Fruit fly (Drosophila melanogaster) ovary, adult (tissue): ENCODE measurements around the gene CG6321.

Experiments used
- CG17801 ChIP-seq: fragments of 200-800 bp; optimal IDR thresholded peaks from 2 replicates; lab custom pipeline; 2019; ENCODE audit warnings: missing biosample characterization, mild to moderate bottlenecking, missing genetic modification characterization, moderate library complexity; ENCODE audit not compliant: partially characterized antibody

The CG6321 gene

DNA sequence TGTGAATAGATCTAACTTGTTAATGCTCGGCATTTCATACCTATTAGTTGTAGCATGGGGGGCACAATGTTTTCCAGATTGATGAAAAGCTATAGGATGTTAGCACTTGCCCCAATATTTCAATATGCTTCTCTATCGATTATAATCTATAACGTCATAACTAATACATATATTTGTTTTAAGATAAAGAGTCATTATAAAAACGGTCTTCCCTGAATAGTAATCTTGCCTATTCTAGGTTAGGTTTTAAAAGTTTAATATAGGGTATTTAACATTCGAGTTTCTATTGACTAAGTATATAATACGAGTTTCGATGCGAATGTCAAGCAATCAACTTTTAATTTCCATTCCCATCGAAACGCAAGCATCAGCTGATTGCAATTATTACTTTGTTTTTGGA lies at the start of gene CG6321, which contains the start of gene Blos2:
CG6321 (minus strand) TSS at position 25 of the 400 bp plus-strand sequence.
Blos2 (plus strand) TSS at position 372 of the 400 bp plus-strand sequence.
- peak; percentile 89 for TF ChIP-seq CG17801 (GFP tag; lab: Kevin White, UChicago)

dm6 chr3L:11109454-11109853 lies 48.4 kb upstream of the CG6321 start, which contains the start of the genes CG34012 and emei:
Gene CG34012 (minus strand): TSS chr3L:11109505.
Gene emei (plus strand): TSS chr3L:11109690.
- TF ChIP-seq CG17801 (GFP tag; lab: Kevin White, UChicago): no peak

dm6 chr3L:11107935-11108334 lies 46.9 kb upstream of the CG6321 start, which contains the start of gene CG12522:
Gene CG12522 (plus strand): TSS chr3L:11108235.
- no peak for TF ChIP-seq CG17801 (GFP tag; lab: Kevin White, UChicago)

DNA sequence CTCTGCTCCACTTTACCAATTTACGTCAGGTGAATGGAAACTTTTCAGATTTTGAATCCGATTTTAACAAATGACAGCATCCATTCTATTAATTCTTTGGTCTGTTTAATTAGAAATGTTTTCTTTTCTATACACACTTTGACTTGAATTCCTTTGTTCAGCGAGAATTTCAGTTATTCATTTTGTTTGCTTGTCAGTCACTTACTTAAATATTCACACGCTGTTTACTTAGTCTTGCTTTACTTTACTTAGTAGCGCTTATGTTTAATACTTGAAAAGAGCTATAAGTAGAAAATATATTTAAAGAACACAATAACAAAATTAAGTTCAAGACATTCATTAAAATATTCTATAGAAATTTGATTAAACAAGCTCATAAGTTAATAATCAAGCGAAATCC lies 46.4 kb upstream of the CG6321 start, which contains the start of gene CG32073:
CG32073 (minus strand) TSS at position 151 of the 400 bp plus-strand sequence.
- TF ChIP-seq CG17801 (GFP tag; lab: Kevin White, UChicago): no peak

DNA sequence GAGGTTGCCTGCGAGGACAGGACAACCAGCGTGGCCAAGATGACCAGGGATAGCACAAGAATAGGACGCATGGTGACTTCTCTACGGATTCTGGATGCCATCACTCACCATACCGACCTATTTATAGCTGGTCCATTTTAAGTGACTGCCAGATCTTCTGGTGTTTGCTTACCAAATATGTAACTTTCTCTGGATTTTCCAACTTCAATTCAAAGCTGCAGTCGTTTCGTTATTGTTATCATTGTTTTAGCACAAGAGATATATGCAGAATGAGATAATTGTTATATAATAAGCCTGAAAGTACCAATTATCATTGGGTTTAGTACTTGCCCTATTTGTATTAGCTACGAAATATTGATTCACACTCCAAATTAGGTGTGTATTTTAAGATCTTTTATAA lies 42.7 kb upstream of the CG6321 start, which contains the start of gene CG32071:
CG32071 (minus strand) TSS at position 101 of the 400 bp plus-strand sequence.
- TF ChIP-seq CG17801 (GFP tag; lab: Kevin White, UChicago): no peak

DNA sequence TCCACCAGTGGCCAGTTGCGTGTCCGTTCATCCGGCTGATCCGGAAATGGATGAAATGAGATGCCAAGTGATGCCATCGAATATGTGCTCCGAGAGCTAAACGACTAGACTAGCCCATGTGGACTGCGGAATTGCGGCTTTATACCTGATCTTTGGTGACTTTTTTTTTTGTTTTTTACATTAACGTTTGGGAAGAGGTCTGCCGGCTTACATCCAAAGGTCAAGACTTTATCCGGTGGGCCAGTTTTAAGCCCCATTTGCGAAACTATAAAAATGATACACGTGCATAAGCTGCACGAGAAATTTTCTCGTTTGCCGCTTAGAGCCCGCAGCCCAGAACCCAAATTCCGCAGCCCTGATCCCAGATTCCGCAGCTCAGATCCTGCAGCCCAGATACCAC lies 41.9 kb upstream of the CG6321 start, which contains the start of gene Elo68alpha:
Elo68alpha (minus strand) TSS at position 101 of the 400 bp plus-strand sequence.
- no peak for TF ChIP-seq CG17801 (GFP tag; lab: Kevin White, UChicago)

dm6 chr3L:11101598-11101997 lies 40.6 kb upstream of the CG6321 start, which contains the start of gene Elo68beta:
Gene Elo68beta (minus strand): TSS chr3L:11101698.
- no peak for TF ChIP-seq CG17801 (GFP tag; lab: Kevin White, UChicago)

DNA sequence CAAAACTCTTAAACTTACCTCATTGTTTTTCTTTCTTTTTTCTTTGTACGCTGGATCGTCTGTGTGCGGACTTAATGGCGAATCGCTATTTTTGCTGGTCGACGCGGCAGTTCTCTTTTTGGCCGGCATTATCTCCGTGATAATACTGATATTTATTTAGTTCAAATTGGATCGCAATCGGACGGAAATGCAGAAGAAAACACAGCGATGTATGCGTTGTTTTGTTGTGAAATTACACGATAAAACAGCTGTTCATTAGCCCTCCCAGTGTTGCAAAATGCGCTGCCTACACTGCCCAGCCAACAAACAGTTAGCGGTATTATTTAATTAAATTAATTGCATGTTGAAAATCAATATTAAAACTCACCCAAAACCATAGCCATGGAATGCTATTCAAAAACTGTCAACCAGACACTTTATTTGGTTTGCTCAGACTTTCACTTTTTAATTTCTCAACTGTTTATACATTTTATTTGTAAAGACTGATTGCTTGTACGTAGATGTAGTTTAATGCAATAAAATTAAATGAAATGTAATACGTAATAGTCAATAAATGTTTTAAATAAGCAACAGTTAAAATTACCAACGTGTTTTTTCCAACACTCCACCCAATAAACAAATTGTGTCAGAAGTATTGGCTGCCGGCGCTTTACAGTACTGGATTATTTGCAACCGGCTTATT lies 37.1 kb upstream of the CG6321 start, which contains the start of the genes Irbp18 and APP-BP1:
Irbp18 (minus strand) TSS at position 205 of the 682 bp plus-strand sequence.
APP-BP1 (plus strand) TSS at position 431 of the 682 bp plus-strand sequence.
- peak; percentile 91 for TF ChIP-seq CG17801 (GFP tag; lab: Kevin White, UChicago)

dm6 chr3L:11096195-11096908 lies 35.3 kb upstream of the CG6321 start, which contains the start of the genes CG46439, Iyd and CG33947:
Gene CG46439 (minus strand): TSS chr3L:11096245.
Gene Iyd (minus strand): TSS chr3L:11096245.
Gene CG33947 (plus strand): TSS chr3L:11096496.
- TF ChIP-seq CG17801 (GFP tag; lab: Kevin White, UChicago): peak; percentile 92

- TF ChIP-seq CG17801 (GFP tag; lab: Kevin White, UChicago): no peak
These were observed 33.3 kb upstream of the CG6321 start for dm6 chr3L:11094279-11094678.

DNA sequence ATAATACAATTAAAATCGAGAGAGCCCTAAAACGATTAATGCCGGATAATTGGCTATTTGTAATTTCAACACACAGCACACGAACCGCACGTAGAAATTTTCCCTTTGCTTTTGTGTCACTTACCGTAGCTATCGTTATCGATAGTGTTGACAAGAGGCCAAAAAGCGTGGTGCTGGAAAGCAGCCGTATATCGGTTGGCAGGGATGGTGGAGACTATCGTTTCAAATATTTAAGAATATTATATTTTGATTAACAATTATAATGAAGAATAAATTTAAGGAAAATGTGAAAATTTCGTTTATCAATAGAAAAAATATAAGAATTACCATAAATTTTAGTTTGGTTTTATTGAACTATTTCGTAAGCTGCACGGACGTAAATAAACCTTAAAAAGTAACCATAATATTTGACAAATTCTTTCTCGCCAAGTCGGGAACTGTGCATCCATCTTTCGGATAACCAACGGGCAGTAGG lies 32.1 kb upstream of the CG6321 start, which contains the start of gene JIL-1:
JIL-1 (minus strand) TSS at position 148 of the 475 bp plus-strand sequence.
- TF ChIP-seq CG17801 (GFP tag; lab: Kevin White, UChicago): peak; percentile 54

DNA sequence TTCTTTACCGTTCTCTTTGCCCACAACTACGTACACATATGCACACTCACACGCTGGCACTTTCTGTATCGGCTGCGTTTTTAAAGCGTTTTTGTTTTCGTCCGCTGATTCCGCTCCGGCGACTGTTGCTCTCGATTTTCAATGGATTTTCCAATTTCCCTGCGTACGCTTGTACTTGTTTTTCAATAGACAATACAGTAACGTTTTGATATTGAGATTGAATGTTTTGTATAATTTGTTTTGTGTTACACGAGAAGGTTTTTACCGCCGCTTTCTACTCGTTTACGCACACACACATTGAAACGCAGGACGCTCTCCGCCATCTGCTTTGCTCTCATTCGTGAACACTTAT lies 31.6 kb upstream of the CG6321 start:
- TF ChIP-seq CG17801 (GFP tag; lab: Kevin White, UChicago): no peak

DNA sequence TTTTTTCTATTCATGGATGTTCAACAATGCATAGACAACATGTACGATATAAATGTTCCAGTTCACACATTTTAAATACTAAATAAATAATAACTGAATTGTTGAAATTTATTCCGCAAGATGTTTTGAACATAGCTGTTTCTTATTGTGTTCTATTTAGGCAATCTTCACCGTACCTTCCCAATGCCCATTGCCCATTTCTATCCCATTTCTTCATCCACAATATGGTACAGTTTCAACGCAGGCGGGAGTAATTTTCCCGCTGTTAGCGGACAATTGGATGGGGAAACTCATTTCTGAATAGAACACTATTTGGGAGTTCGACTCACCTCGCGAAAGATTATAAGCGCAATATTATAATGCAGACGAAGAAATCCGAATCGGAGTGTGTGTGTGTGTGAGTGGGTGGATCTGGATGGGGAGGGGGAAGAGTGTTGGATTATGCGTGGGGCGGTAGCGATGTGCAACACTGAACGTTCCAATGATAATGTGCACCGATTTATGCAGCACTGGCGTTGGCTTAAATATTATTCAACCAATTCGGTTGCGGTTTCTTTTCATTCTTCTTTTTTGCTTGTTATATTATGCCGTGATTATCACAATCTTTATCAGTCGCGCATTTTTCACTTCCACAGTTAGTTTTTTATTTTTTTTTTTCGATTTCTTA lies 31.1 kb upstream of the CG6321 start:
- TF ChIP-seq CG17801 (GFP tag; lab: Kevin White, UChicago): peak; percentile 56

DNA sequence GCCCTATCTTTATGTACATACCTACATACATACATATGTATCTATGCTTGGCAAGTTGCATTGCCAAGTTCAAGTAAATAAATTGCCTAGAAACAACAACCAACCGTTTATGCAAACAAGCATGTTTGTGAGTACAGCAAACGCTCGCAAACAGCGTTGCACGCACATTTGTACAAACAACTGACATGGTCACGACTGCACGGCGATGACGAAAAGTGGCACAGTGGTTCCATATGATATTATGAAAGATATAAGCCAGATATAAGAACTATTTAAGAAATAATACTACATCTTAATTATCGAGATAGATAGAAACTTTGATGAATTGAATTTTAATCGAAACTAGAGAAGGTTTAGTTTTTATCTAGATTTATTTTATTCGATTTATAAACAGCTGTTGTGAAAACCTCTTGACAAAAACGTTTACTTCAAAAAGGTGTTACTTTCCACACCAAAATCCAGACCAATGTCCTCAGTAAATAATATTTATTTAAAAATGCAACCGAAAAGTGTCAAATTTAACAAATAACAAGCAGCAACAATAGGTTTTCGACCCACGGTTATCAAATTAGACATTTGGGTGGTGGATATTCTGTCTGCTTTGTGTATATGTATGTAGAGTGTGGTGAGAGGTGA lies 28.9 kb upstream of the CG6321 start:
- peak; percentile 51 for TF ChIP-seq CG17801 (GFP tag; lab: Kevin White, UChicago)
